Worm (Caenorhabditis elegans): ENCODE measurements around the gene W04H10.6.
"Not testable (repeated sequence)": the region's sequence is repeated elsewhere in the genome, so short reads cannot be mapped to it uniquely, and the experiment has no call there.

The W04H10.6 gene

DNA sequence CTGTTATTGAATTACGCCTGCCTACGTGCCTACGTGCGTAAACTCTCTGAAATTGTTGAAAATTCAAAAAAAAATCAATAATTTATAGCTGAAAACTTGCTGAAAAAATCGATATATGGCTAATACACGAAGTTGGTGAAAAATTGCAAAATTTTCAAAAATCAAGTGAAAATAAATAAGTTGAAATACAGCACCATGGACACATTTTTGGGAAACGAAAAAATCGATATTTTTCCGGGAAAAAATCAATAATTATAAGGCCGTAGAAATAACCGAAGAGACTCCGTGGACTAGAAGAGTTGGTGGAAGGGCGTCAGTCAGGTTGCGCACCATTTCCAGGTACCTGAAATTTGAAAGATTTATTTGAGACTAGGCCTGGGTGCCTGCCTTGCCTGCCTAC is 6.5 kb upstream of the W04H10.6 start:
- TF ChIP-seq mls-2 (tag; optimal IDR thresholded peaks at IDR 0.05) = no peak
- TF ChIP-seq nhr-28 (tag; optimal IDR thresholded peaks at IDR 0.05) = no peak

DNA sequence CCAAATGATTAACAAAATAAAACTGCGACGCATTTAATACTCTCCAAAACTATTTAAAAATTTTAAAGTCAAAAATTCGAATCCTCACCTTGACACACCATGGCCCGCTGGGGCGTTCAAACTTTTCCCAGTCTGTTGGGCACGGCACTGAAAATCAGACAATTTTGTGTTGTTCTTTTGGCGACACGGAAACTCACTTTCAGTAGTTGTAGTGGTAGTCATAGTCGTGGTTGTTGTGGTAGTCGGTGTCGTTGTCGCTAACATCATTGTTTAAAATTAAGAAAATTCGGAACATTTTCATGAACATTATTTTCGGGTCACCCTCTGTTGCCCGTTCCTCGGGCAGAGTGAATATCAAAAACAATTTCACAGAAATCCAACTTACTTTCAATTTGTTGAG is 4.1 kb upstream of the W04H10.6 start, which contains the start of gene clec-118:
TSS of gene clec-118 (minus strand) at position 101 of the 400 bp plus-strand sequence.
- not testable (repeated sequence) for TF ChIP-seq M03D4.4 (tag; optimal IDR thresholded peaks at IDR 0.05); cnd-1 (tag; optimal IDR thresholded peaks at IDR 0.05); ham-2 (GFP tag; optimal IDR thresholded peaks at IDR 0.05)

DNA sequence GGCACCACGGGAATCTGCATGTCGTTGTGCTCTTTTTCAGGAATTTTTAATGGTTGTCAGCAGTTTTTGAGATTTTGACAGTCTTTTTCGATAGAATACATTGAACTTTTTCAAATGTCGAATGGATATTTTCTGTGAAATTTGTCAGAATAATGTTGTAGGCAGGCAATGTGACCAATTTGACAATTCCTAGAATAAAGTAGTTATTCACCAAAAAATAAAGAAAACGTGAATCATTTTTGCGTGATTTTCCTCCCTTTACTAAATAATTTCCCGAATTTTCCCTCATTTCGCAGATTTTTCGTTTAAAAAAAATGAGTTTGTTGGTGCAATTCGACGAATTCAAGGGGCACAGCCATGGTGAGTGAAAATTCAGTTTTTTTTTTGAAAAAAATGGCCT is 516 bp upstream of the W04H10.6 start, which contains the start of gene W04H10.1:
TSS of gene W04H10.1 (plus strand) at position 301 of the 400 bp plus-strand sequence.
- TF ChIP-seq nhr-2 (tag; optimal IDR thresholded peaks at IDR 0.05) (no peak), tbx-8 (GFP tag; optimal IDR thresholded peaks at IDR 0.05) (no peak), ceh-43 (GFP tag; optimal IDR thresholded peaks at IDR 0.05) (no peak), unc-62 (GFP tag; optimal IDR thresholded peaks at IDR 0.05) (no peak), mab-5 (tag; optimal IDR thresholded peaks at IDR 0.05) (no peak), ceh-83 (GFP tag; optimal IDR thresholded peaks at IDR 0.05) (no peak), ham-2 (GFP tag; optimal IDR thresholded peaks at IDR 0.05) (no peak), ceh-39 (tag; optimal IDR thresholded peaks at IDR 0.05) (no peak), nhr-12 (tag; optimal IDR thresholded peaks at IDR 0.05) (no peak), lin-13 (tag; optimal IDR thresholded peaks at IDR 0.05) (no peak), flh-1 (GFP tag; optimal IDR thresholded peaks at IDR 0.05) (no peak), elt-1 (tag; optimal IDR thresholded peaks at IDR 0.05; ENCODE audit: borderline replicate concordance, insufficient read depth) (no peak), ztf-11 (tag; optimal IDR thresholded peaks at IDR 0.05) (no peak), cnd-1 (tag; optimal IDR thresholded peaks at IDR 0.05) (no peak), lsy-2 (tag; optimal IDR thresholded peaks at IDR 0.05) (no peak), nhr-237 (tag; optimal IDR thresholded peaks at IDR 0.05) (no peak), elt-3 (tag; optimal IDR thresholded peaks at IDR 0.05) (no peak), hlh-1 (tag; optimal IDR thresholded peaks at IDR 0.05) (no peak)

DNA sequence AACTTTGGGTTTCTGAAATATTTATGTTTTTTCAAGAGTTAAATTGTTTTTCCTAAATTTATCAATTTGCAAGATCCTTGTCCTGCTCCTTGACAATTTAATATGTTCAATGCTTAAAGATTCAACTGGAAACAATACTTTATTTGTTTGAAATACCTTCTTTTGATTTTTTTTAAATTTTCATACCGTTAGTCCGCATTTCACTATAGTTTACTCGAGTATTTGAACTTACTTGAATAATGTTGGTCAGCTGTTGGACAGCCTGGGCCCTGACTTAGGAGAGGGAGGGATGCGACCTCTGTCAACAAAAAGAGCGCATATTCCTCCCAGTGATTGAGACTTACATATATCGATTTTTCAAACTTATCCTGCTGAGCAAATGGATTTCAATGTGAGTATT is 2.2 kb downstream of the W04H10.6 start, which contains the start of gene W04H10.5:
TSS of gene W04H10.5 (plus strand) at position 301 of the 400 bp plus-strand sequence.
- TF ChIP-seq nhr-76 (tag; optimal IDR thresholded peaks at IDR 0.05) = no peak
- TF ChIP-seq hlh-1 (tag; optimal IDR thresholded peaks at IDR 0.05) = peak; percentile 66

DNA sequence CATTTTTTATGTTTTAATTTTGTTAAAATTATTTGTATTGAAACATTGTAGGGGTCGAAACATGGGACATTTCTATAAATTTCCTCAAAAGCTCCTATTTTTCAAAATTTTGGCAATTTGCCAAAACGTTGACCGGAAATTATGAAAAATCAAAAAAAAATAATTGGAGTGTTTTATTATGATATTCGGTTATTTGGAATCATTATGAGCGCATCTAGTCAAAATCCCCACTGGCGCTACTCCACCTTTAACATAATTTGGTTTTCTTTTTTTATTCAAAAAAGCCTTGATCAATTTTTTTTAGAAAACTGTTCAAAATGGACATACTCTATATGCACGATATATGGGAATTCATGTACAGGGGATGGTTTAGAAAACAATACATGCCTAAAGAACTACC is 3.0 kb downstream of the W04H10.6 start, which contains the start of gene W04H10.2:
TSS of gene W04H10.2 (plus strand) at position 301 of the 400 bp plus-strand sequence.
- TF ChIP-seq snpc-4 (tag; optimal IDR thresholded peaks at IDR 0.05) (no peak), nhr-12 (tag; optimal IDR thresholded peaks at IDR 0.05) (no peak)

DNA sequence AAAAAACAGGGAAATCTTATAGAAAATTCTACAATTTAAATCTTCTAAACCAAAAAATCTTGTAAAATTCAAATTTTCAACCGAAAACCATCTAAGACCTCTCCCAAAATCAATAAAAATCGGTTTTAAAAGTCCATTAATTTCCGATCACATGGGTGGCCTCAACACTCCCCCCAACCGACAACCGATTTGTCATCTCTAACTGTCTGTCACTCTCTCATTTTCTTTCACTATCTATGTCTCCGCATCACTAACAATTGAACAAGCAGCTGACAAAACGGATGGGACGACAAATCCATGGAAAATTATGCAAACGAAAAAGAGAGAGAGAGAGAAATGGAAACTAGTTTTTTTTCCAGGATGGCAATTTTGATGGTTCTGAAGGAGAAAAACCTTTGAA is 5.3 kb downstream of the W04H10.6 start:
- TF ChIP-seq ztf-11 (tag; optimal IDR thresholded peaks at IDR 0.05) (no peak), ces-1 (GFP tag; optimal IDR thresholded peaks at IDR 0.05) (peak; percentile 76), elt-3 (tag; optimal IDR thresholded peaks at IDR 0.05) (no peak), nhr-2 (tag; optimal IDR thresholded peaks at IDR 0.05) (no peak), ceh-83 (GFP tag; optimal IDR thresholded peaks at IDR 0.05) (no peak), nhr-28 (tag; optimal IDR thresholded peaks at IDR 0.05) (no peak), lsy-2 (tag; optimal IDR thresholded peaks at IDR 0.05) (peak; percentile 1), unc-62 (GFP tag; optimal IDR thresholded peaks at IDR 0.05) (peak; percentile 95), hlh-1 (tag; optimal IDR thresholded peaks at IDR 0.05) (peak; percentile 90), flh-1 (GFP tag; optimal IDR thresholded peaks at IDR 0.05) (no peak), sptf-1 (tag; optimal IDR thresholded peaks at IDR 0.05) (no peak), lin-13 (tag; optimal IDR thresholded peaks at IDR 0.05) (no peak), unc-120 (tag; optimal IDR thresholded peaks at IDR 0.05; ENCODE audit: poor library complexity, severe bottlenecking) (peak; percentile 3), nhr-76 (tag; optimal IDR thresholded peaks at IDR 0.05) (no peak), mls-2 (tag; optimal IDR thresholded peaks at IDR 0.05) (no peak), mab-5 (tag; optimal IDR thresholded peaks at IDR 0.05) (peak; percentile 79), snpc-4 (tag; optimal IDR thresholded peaks at IDR 0.05) (no peak)

DNA sequence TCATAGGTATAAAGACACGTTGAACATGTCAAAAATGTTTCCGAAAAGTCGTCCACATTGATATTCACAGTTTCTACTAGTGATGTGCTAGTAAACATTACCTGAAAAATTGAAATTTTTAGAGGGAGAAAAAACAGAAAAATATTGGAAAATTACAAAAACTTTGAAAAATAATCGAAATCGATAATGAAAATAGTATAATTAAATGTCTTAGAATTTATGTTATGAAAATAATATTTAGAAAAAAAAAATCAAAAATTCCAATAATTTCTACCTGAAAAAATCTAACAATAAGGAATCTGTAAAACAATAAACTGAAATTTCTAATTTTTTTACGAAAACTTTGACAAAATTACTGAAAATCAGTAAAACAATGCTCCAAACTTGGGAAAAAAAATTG is 6.2 kb downstream of the W04H10.6 start, which contains the start of gene nhl-3:
TSS of gene nhl-3 (minus strand) at position 101 of the 400 bp plus-strand sequence.
- no peak for TF ChIP-seq sptf-1 (tag; optimal IDR thresholded peaks at IDR 0.05)
- TF ChIP-seq bed-3 (GFP tag; optimal IDR thresholded peaks at IDR 0.05) = no peak
- no peak for TF ChIP-seq mep-1 (tag; optimal IDR thresholded peaks at IDR 0.05)
- no peak for TF ChIP-seq ceh-83 (GFP tag; optimal IDR thresholded peaks at IDR 0.05)
- TF ChIP-seq lin-13 (tag; optimal IDR thresholded peaks at IDR 0.05) = no peak
- no peak for TF ChIP-seq ces-1 (GFP tag; optimal IDR thresholded peaks at IDR 0.05)
- no peak for TF ChIP-seq elt-1 (tag; optimal IDR thresholded peaks at IDR 0.05; ENCODE audit: borderline replicate concordance, insufficient read depth)
- TF ChIP-seq mab-5 (tag; optimal IDR thresholded peaks at IDR 0.05) = no peak
- TF ChIP-seq ceh-43 (GFP tag; optimal IDR thresholded peaks at IDR 0.05) = no peak
- no peak for TF ChIP-seq hlh-1 (tag; optimal IDR thresholded peaks at IDR 0.05)
- TF ChIP-seq flh-1 (GFP tag; optimal IDR thresholded peaks at IDR 0.05) = no peak
- no peak for TF ChIP-seq M03D4.4 (tag; optimal IDR thresholded peaks at IDR 0.05)
- TF ChIP-seq unc-39 (tag; optimal IDR thresholded peaks at IDR 0.05) = no peak
- no peak for TF ChIP-seq nhr-76 (tag; optimal IDR thresholded peaks at IDR 0.05)
- no peak for TF ChIP-seq zip-8 (tag; optimal IDR thresholded peaks at IDR 0.05)
